Worm (Caenorhabditis elegans) whole organism, L4 larva: Measurements from ENCODE around the gene Y54G2A.13.

Experiments
- D1046.2 ChIP-seq: fragments of 200-800 bp; sonication (Bioruptor generic); IDR thresholded peaks from 2 replicates; pipeline ENCODE4 v1.3.6; 2022; ENCODE audit warnings: missing genetic modification characterization, missing compliant biosample characterization
- F44E2.7 ChIP-seq: fragments of 200-800 bp; sonication (Bioruptor generic); IDR thresholded peaks from 2 replicates; pipeline ENCODE4 v2.1.2; 2022; ENCODE audit warnings: missing genetic modification characterization, missing compliant biosample characterization
- T20F7.1 ChIP-seq: fragments of 200-800 bp; sonication (Bioruptor generic); optimal IDR thresholded peaks from 2 replicates; lab custom pipeline; 2018; ENCODE audit warnings: mild to moderate bottlenecking, missing genetic modification characterization, missing compliant biosample characterization
- T26A8.4 ChIP-seq: fragments of 200-800 bp; sonication (Bioruptor generic); IDR thresholded peaks from 2 replicates; pipeline ENCODE4 v1.3.6; 2022; ENCODE audit warnings: missing genetic modification characterization, missing compliant biosample characterization
- Y48G9A.11 ChIP-seq: fragments of 200-800 bp; sonication (Bioruptor generic); IDR thresholded peaks from 2 replicates; pipeline ENCODE4 v1.3.6; 2022; ENCODE audit warnings: missing genetic modification reagents, missing genetic modification characterization, missing compliant biosample characterization
- Y75B8A.6 ChIP-seq: fragments of 200-800 bp; sonication (Bioruptor generic); IDR thresholded peaks from 2 replicates; pipeline ENCODE4 v1.3.6; 2022; ENCODE audit warnings: missing genetic modification reagents, missing genetic modification characterization, missing compliant biosample characterization
- ZK337.2 ChIP-seq: fragments of 200-800 bp; sonication (Bioruptor generic); IDR thresholded peaks from 2 replicates; pipeline ENCODE4 v1.3.6; 2022; ENCODE audit warnings: missing genetic modification reagents, missing genetic modification characterization, missing compliant biosample characterization
- ZK546.5 ChIP-seq, 2 experiments: sonication (generic microtip); optimal IDR thresholded peaks; 2 replicates each; lab custom pipeline; 2017; ENCODE audit warnings: missing biosample characterization in 2 of 2, missing genetic modification characterization in 2 of 2
- aha-1 ChIP-seq: fragments of 150-350 bp; peaks from one replicate; lab custom pipeline; 2014; ENCODE audit warnings: missing biosample characterization, missing genetic modification characterization
- aly-2 ChIP-seq: sonication (generic microtip); optimal IDR thresholded peaks from 2 replicates; lab custom pipeline; 2018; ENCODE audit warnings: missing biosample characterization, missing genetic modification characterization
- arid-1 ChIP-seq: fragments of 200-800 bp; sonication (Bioruptor generic); conservative IDR thresholded peaks from 2 replicates; pipeline ENCODE4 v1.3.6; 2022; ENCODE audit warnings: missing genetic modification reagents, missing genetic modification characterization, missing compliant biosample characterization
- attf-4 ChIP-seq: sonication (generic microtip); optimal IDR thresholded peaks from 3 replicates; lab custom pipeline; 2017; ENCODE audit warnings: missing biosample characterization, missing genetic modification characterization
- ceh-44 ChIP-seq: fragments of 200-800 bp; sonication (Bioruptor generic); IDR thresholded peaks from 2 replicates; pipeline ENCODE4 v1.3.6; 2022; ENCODE audit warnings: missing genetic modification reagents, missing genetic modification characterization, missing compliant biosample characterization
- cey-2 ChIP-seq: sonication (generic microtip); optimal IDR thresholded peaks from 3 replicates; lab custom pipeline; 2017; ENCODE audit warnings: missing genetic modification characterization, mild to moderate bottlenecking, missing compliant biosample characterization, antibody characterized with exemption, borderline replicate concordance; ENCODE audit not compliant: insufficient read depth
- ctbp-1 ChIP-seq: fragments of 200-800 bp; sonication (Bioruptor generic); IDR thresholded peaks from 2 replicates; pipeline ENCODE4 v1.3.6; 2022; ENCODE audit warnings: missing genetic modification reagents, missing genetic modification characterization, missing compliant biosample characterization
- daf-16 ChIP-seq, 3 experiments: sonication (generic microtip); optimal IDR thresholded peaks; 2 replicates each; lab custom pipeline; 2016 to 2017; ENCODE audit warnings: missing genetic modification characterization in 3 of 3, missing genetic modification reagents in 3 of 3, mild to moderate bottlenecking in 2 of 3, missing compliant biosample characterization in 2 of 3, missing biosample characterization in 1 of 3, moderate library complexity in 1 of 3
- daf-19 ChIP-seq: fragments of 200-800 bp; sonication (Bioruptor generic); conservative IDR thresholded peaks from 2 replicates; pipeline ENCODE4 v1.3.6; 2022; ENCODE audit warnings: missing genetic modification characterization, missing compliant biosample characterization
- dmd-6 ChIP-seq: fragments of 200-800 bp; sonication (Bioruptor generic); IDR thresholded peaks from 2 replicates; pipeline ENCODE4 v1.3.6; 2022; ENCODE audit warnings: missing genetic modification reagents, missing genetic modification characterization, missing compliant biosample characterization
- dmd-8 ChIP-seq: fragments of 200-800 bp; sonication (Bioruptor generic); IDR thresholded peaks from 2 replicates; pipeline ENCODE4 v1.3.6; 2022; ENCODE audit warnings: missing genetic modification characterization, missing compliant biosample characterization
- dmd-9 ChIP-seq: fragments of 200-800 bp; sonication (Bioruptor generic); IDR thresholded peaks from 2 replicates; pipeline ENCODE4 v1.3.6; 2022; ENCODE audit warnings: missing genetic modification reagents, missing genetic modification characterization, missing compliant biosample characterization
- dpl-1 ChIP-seq: fragments of 150-350 bp; optimal IDR thresholded peaks from 2 replicates; lab custom pipeline; 2014; ENCODE audit warnings: missing biosample characterization, missing genetic modification reagents, missing genetic modification characterization
- egl-43 ChIP-seq: fragments of 200-800 bp; sonication (Bioruptor generic); IDR thresholded peaks from 2 replicates; pipeline ENCODE4 v1.3.6; 2022; ENCODE audit warnings: missing genetic modification reagents, missing genetic modification characterization, missing compliant biosample characterization
- fkh-10 ChIP-seq: fragments of 150-350 bp; optimal IDR thresholded peaks from 2 replicates; lab custom pipeline; 2014; ENCODE audit warnings: missing biosample characterization, missing genetic modification reagents, missing genetic modification characterization
- hlh-30 ChIP-seq: sonication (generic microtip); optimal IDR thresholded peaks from 2 replicates; lab custom pipeline; 2017; ENCODE audit warnings: antibody characterized with exemption, mild to moderate bottlenecking, missing genetic modification characterization, missing compliant biosample characterization; ENCODE audit not compliant: insufficient read depth
- hmg-1.1 ChIP-seq: fragments of 200-800 bp; sonication (Bioruptor generic); IDR thresholded peaks from 2 replicates; pipeline ENCODE4 v1.3.6; 2022; ENCODE audit warnings: missing genetic modification reagents, missing genetic modification characterization, missing compliant biosample characterization
- lin-1 ChIP-seq: fragments of 200-800 bp; sonication (Bioruptor generic); IDR thresholded peaks from 2 replicates; pipeline ENCODE4 v1.3.6; 2022; ENCODE audit warnings: missing genetic modification reagents, missing genetic modification characterization, missing compliant biosample characterization
- lin-15B ChIP-seq: fragments of 150-350 bp; sonication (generic microtip); optimal IDR thresholded peaks from 3 replicates; lab custom pipeline; 2014; ENCODE audit warnings: missing biosample characterization, missing genetic modification characterization
- lin-38 ChIP-seq: fragments of 200-800 bp; sonication (Bioruptor generic); IDR thresholded peaks from 2 replicates; pipeline ENCODE4 v1.3.6; 2022; ENCODE audit warnings: missing genetic modification reagents, missing genetic modification characterization, missing compliant biosample characterization
- lsy-2 ChIP-seq, 2 experiments: fragments of 150-350 bp in 1 of 2; sonication (generic microtip) in 1 of 2; optimal IDR thresholded peaks; 2 replicates each; lab custom pipeline; 2014 to 2017; ENCODE audit warnings: missing biosample characterization in 2 of 2, missing genetic modification characterization in 2 of 2
- madf-5 ChIP-seq, 2 experiments: fragments of 200-800 bp; sonication (Bioruptor generic); IDR thresholded peaks; 2 replicates each; pipeline ENCODE4 v1.3.6; 2022; ENCODE audit warnings: missing compliant biosample characterization in 2 of 2, missing genetic modification characterization in 2 of 2
- madf-9 ChIP-seq: fragments of 200-800 bp; sonication (Bioruptor generic); conservative IDR thresholded peaks from 2 replicates; pipeline ENCODE4 v1.3.6; 2022; ENCODE audit warnings: missing genetic modification reagents, missing genetic modification characterization, missing compliant biosample characterization
- mep-1 ChIP-seq: fragments of 150-350 bp; sonication (generic microtip); optimal IDR thresholded peaks from 3 replicates; lab custom pipeline; 2014; ENCODE audit warnings: missing biosample characterization, missing genetic modification characterization
- mes-2 ChIP-seq: sonication (generic microtip); optimal IDR thresholded peaks from 2 replicates; lab custom pipeline; 2016; ENCODE audit warnings: missing genotype, mild to moderate bottlenecking, missing genetic modification characterization, missing compliant biosample characterization; ENCODE audit not compliant: poor library complexity, severe bottlenecking
- nhr-25 ChIP-seq: sonication (generic microtip); optimal IDR thresholded peaks from 2 replicates; lab custom pipeline; 2017; ENCODE audit warnings: missing genetic modification characterization, mild to moderate bottlenecking, missing compliant biosample characterization, antibody characterized with exemption, moderate library complexity, borderline replicate concordance; ENCODE audit not compliant: insufficient read depth
- nhr-28 ChIP-seq: fragments of 150-350 bp; optimal IDR thresholded peaks from 2 replicates; lab custom pipeline; 2014; ENCODE audit warnings: missing biosample characterization, missing genetic modification characterization
- nhr-42 ChIP-seq: fragments of 200-800 bp; sonication (Bioruptor generic); IDR thresholded peaks from 2 replicates; pipeline ENCODE4 v1.3.6; 2022; ENCODE audit warnings: missing genetic modification characterization, missing compliant biosample characterization
- nhr-76 ChIP-seq: fragments of 150-350 bp; optimal IDR thresholded peaks from 2 replicates; lab custom pipeline; 2014; ENCODE audit warnings: missing biosample characterization, missing genetic modification characterization
- php-3 ChIP-seq: fragments of 200-800 bp; sonication (Bioruptor generic); IDR thresholded peaks from 2 replicates; pipeline ENCODE4 v1.3.6; 2022; ENCODE audit warnings: missing genetic modification reagents, missing genetic modification characterization, missing compliant biosample characterization
- rbr-2 ChIP-seq: sonication (generic microtip); optimal IDR thresholded peaks from 2 replicates; lab custom pipeline; 2016; ENCODE audit warnings: missing genotype, missing genetic modification characterization, missing compliant biosample characterization
- skn-1 ChIP-seq: fragments of 150-350 bp; optimal IDR thresholded peaks from 2 replicates; lab custom pipeline; 2014; ENCODE audit warnings: missing biosample characterization, missing genetic modification characterization
- snpc-1.2 ChIP-seq: fragments of 200-800 bp; sonication (Bioruptor generic); IDR thresholded peaks from 2 replicates; pipeline ENCODE4 v1.3.6; 2022; ENCODE audit warnings: missing genetic modification reagents, missing genetic modification characterization, missing compliant biosample characterization
- tag-97 ChIP-seq: fragments of 200-800 bp; sonication (Bioruptor generic); IDR thresholded peaks from 2 replicates; pipeline ENCODE4 v1.3.6; 2022; ENCODE audit warnings: missing genetic modification characterization, missing compliant biosample characterization
- tra-1 ChIP-seq: fragments of 200-800 bp; sonication (Bioruptor generic); IDR thresholded peaks from 2 replicates; pipeline ENCODE4 v1.3.6; 2022; ENCODE audit warnings: missing genetic modification reagents, missing genetic modification characterization, missing compliant biosample characterization
- vab-7 ChIP-seq: fragments of 200-800 bp; sonication (Bioruptor generic); IDR thresholded peaks from 2 replicates; pipeline ENCODE4 v1.3.6; 2022; ENCODE audit warnings: missing genetic modification reagents, missing genetic modification characterization, missing compliant biosample characterization
- zag-1 ChIP-seq: fragments of 150-350 bp; optimal IDR thresholded peaks from 2 replicates; lab custom pipeline; 2014; ENCODE audit warnings: missing biosample characterization, missing genetic modification characterization
- zfp-2 ChIP-seq: sonication (generic microtip); optimal IDR thresholded peaks from 2 replicates; lab custom pipeline; 2016; ENCODE audit warnings: mild to moderate bottlenecking, missing genetic modification characterization, missing compliant biosample characterization

Y54G2A.13 gene

ce11 chrIV:2805525-2805924 is 14.0 kb downstream of the Y54G2A.13 start, which contains the start of gene Y54G2A.45 (continued):
- TF ChIP-seq zag-1 (tag; lab: Kevin White, UChicago) (no peak), nhr-25 (no peak), php-3 (peak; percentile 78), nhr-76 (tag; lab: Kevin White, UChicago) (no peak), attf-4 (no peak), rbr-2 (tag; lab: Kevin White, UChicago) (peak; percentile 51), zfp-2 (tag; lab: Kevin White, UChicago) (peak; percentile 8), nhr-28 (tag; lab: Kevin White, UChicago) (peak; percentile 89), nhr-42 (GFP tag; lab: Robert Waterston, UW) (peak; percentile 69; the same call in 1 of the 2 replicates), ZK337.2 (peak; percentile 51; the same call in 1 of the 2 replicates), ZK546.5 (tag; optimal IDR thresholded peaks at IDR 0.05; lab: Kevin White, UChicago) (no peak), arid-1 (GFP tag; lab: Robert Waterston, UW) (peak; percentile 78), dmd-6 (GFP tag; lab: Robert Waterston, UW) (peak; percentile 87), fkh-10 (no peak), mep-1 (tag; lab: Kevin White, UChicago) (peak; percentile 78), tag-97 (GFP tag; lab: Robert Waterston, UW) (no peak), Y75B8A.6 (GFP tag; lab: Robert Waterston, UW) (peak; percentile 57; the same call in 1 of the 2 replicates), lin-38 (GFP tag; lab: Robert Waterston, UW) (peak; percentile 80)

ce11 chrIV:2803652-2804051 is 15.9 kb downstream of the Y54G2A.13 start, which contains the start of gene Y54G2A.32:
Gene Y54G2A.32, plus strand, starts transcription at chrIV:2803952.
- TF ChIP-seq zfp-2 (tag; lab: Kevin White, UChicago) (no peak), aha-1 (peak; percentile 61)

- peak; percentile 51; the same call in 1 of the 2 replicates for TF ChIP-seq hmg-1.1 (GFP tag; lab: Robert Waterston, UW)
- 0 out of 2 replicates have a peak, but pooled peaks have one; percentile 33 for TF ChIP-seq tra-1 (GFP tag; lab: Robert Waterston, UW)
- TF ChIP-seq daf-19 (GFP tag; lab: Robert Waterston, UW): no peak
- no peak for TF ChIP-seq skn-1 (tag; lab: Kevin White, UChicago)
- peak; percentile 79; the same call in 1 of the 2 replicates for TF ChIP-seq D1046.2 (GFP tag; lab: Robert Waterston, UW)
- TF ChIP-seq dmd-9 (GFP tag; lab: Robert Waterston, UW): peak; percentile 61; the same call in 1 of the 2 replicates
- TF ChIP-seq lsy-2 (tag; optimal IDR thresholded peaks at IDR 0.05; lab: Kevin White, UChicago): peak in 1 of 2 experiments; percentile 2
- TF ChIP-seq daf-16 (GFP tag; optimal IDR thresholded peaks at IDR 0.05; lab: Kevin White, UChicago): peak in 1 of 2 experiments; percentile 69
- TF ChIP-seq daf-16 (tag; optimal IDR thresholded peaks at IDR 0.05; lab: Kevin White, UChicago): peak; percentile 27
- 0 out of 4 replicates have a peak, but pooled peaks of 1 of the 2 experiments have one; percentile 51 for TF ChIP-seq madf-5 (GFP tag; IDR thresholded peaks at IDR 0.05; lab: Robert Waterston, UW)
- TF ChIP-seq T20F7.1: no peak
- TF ChIP-seq F44E2.7 (GFP tag; lab: Robert Waterston, UW): 0 out of 2 replicates have a peak, but pooled peaks have one; percentile 23
- TF ChIP-seq lin-1 (GFP tag; lab: Robert Waterston, UW): no peak
- no peak for TF ChIP-seq lin-15B (tag; lab: Kevin White, UChicago)
- TF ChIP-seq vab-7 (GFP tag; lab: Robert Waterston, UW): peak; percentile 86
- peak; percentile 41 for TF ChIP-seq T26A8.4 (GFP tag; lab: Robert Waterston, UW)
- TF ChIP-seq hlh-30 (tag; lab: Kevin White, UChicago): peak; percentile 42
- TF ChIP-seq cey-2: no peak
- no peak for TF ChIP-seq zfp-2 (tag; lab: Kevin White, UChicago)
- peak; percentile 52; the same call in 1 of the 2 replicates for TF ChIP-seq snpc-1.2 (GFP tag; lab: Robert Waterston, UW)
- peak; percentile 54 for TF ChIP-seq mes-2 (tag; lab: Kevin White, UChicago)
- TF ChIP-seq Y48G9A.11 (GFP tag; lab: Robert Waterston, UW): peak; percentile 75
- TF ChIP-seq ctbp-1 (GFP tag; lab: Robert Waterston, UW): peak; percentile 52; the same call in 1 of the 2 replicates
- TF ChIP-seq dpl-1 (GFP tag; lab: Kevin White, UChicago): no peak
- TF ChIP-seq ceh-44 (GFP tag; lab: Robert Waterston, UW): peak; percentile 65; the same call in 1 of the 2 replicates
- TF ChIP-seq madf-9 (GFP tag; lab: Robert Waterston, UW): peak; percentile 68; the same call in 1 of the 2 replicates
- TF ChIP-seq egl-43 (GFP tag; lab: Robert Waterston, UW): peak; percentile 91
- TF ChIP-seq Y75B8A.6 (GFP tag; lab: Robert Waterston, UW): 0 out of 2 replicates have a peak, but pooled peaks have one; percentile 25
- peak; percentile 12 for TF ChIP-seq aly-2 (tag; lab: Kevin White, UChicago)
- TF ChIP-seq dmd-8 (GFP tag; lab: Robert Waterston, UW): peak; percentile 67; the same call in 1 of the 2 replicates
Observed at ce11 chrIV:2802193-2802592, 17.3 kb downstream of the Y54G2A.13 start.
